Worm (Caenorhabditis elegans) whole organism, early embryonic: ENCODE results near the gene T08G5.15.
"Not testable (repeated sequence)": the region's sequence is repeated elsewhere in the genome, so short reads cannot be mapped to it uniquely, and the experiment has no call there.

Source experiments
- aly-1 ChIP-seq: sonication (generic microtip); optimal IDR thresholded peaks from 2 replicates; lab custom pipeline; 2016; ENCODE audit warnings: missing genetic modification characterization, missing compliant biosample characterization
- ets-7 ChIP-seq: sonication (generic microtip); optimal IDR thresholded peaks from 2 replicates; lab custom pipeline; 2016; ENCODE audit warnings: missing genotype, missing genetic modification characterization, missing compliant biosample characterization

- not testable (repeated sequence) for TF ChIP-seq aly-1
- TF ChIP-seq ets-7 (tag; lab: Kevin White, UChicago), result peak; percentile 35
These were observed 32.1 kb upstream of the T08G5.15 start for ce11 chrV:14055097-14055496.
